Worm (Caenorhabditis elegans) whole organism, L4 larva: Measurements from ENCODE around the gene T14B4.19.

Experiments
- F26F4.8 ChIP-seq: fragments of 200-800 bp; sonication (Bioruptor generic); conservative IDR thresholded peaks from 2 replicates; pipeline ENCODE4 v1.3.6; 2022; ENCODE audit warnings: missing genetic modification characterization, missing compliant biosample characterization
- F37D6.2 ChIP-seq: sonication (generic microtip); optimal IDR thresholded peaks from 2 replicates; lab custom pipeline; 2016; ENCODE audit warnings: mild to moderate bottlenecking, missing genetic modification characterization, missing compliant biosample characterization
- T20F7.1 ChIP-seq: fragments of 200-800 bp; sonication (Bioruptor generic); optimal IDR thresholded peaks from 2 replicates; lab custom pipeline; 2018; ENCODE audit warnings: mild to moderate bottlenecking, missing genetic modification characterization, missing compliant biosample characterization
- Y48G9A.11 ChIP-seq: fragments of 200-800 bp; sonication (Bioruptor generic); IDR thresholded peaks from 2 replicates; pipeline ENCODE4 v1.3.6; 2022; ENCODE audit warnings: missing genetic modification reagents, missing genetic modification characterization, missing compliant biosample characterization
- ama-1 ChIP-seq: fragments of 150-350 bp; optimal IDR thresholded peaks from 2 replicates; lab custom pipeline; 2014; ENCODE audit warnings: inconsistent platforms, mixed read lengths
- ceh-44 ChIP-seq: fragments of 200-800 bp; sonication (Bioruptor generic); IDR thresholded peaks from 2 replicates; pipeline ENCODE4 v1.3.6; 2022; ENCODE audit warnings: missing genetic modification reagents, missing genetic modification characterization, missing compliant biosample characterization
- ceh-82 ChIP-seq: sonication (generic microtip); optimal IDR thresholded peaks from 2 replicates; lab custom pipeline; 2017; ENCODE audit warnings: missing biosample characterization, missing genetic modification characterization
- cey-2 ChIP-seq: sonication (generic microtip); optimal IDR thresholded peaks from 3 replicates; lab custom pipeline; 2017; ENCODE audit warnings: missing genetic modification characterization, mild to moderate bottlenecking, missing compliant biosample characterization, antibody characterized with exemption, borderline replicate concordance; ENCODE audit not compliant: insufficient read depth
- daf-19 ChIP-seq: fragments of 200-800 bp; sonication (Bioruptor generic); conservative IDR thresholded peaks from 2 replicates; pipeline ENCODE4 v1.3.6; 2022; ENCODE audit warnings: missing genetic modification characterization, missing compliant biosample characterization
- daf-8 ChIP-seq: fragments of 200-800 bp; sonication (Bioruptor generic); IDR thresholded peaks from 2 replicates; pipeline ENCODE4 v1.3.6; 2022; ENCODE audit warnings: missing genetic modification characterization, missing compliant biosample characterization
- dmd-6 ChIP-seq: fragments of 200-800 bp; sonication (Bioruptor generic); IDR thresholded peaks from 2 replicates; pipeline ENCODE4 v1.3.6; 2022; ENCODE audit warnings: missing genetic modification reagents, missing genetic modification characterization, missing compliant biosample characterization
- duxl-1 ChIP-seq: sonication (generic microtip); optimal IDR thresholded peaks from 2 replicates; lab custom pipeline; 2016; ENCODE audit warnings: mild to moderate bottlenecking, missing genetic modification characterization, moderate library complexity, missing compliant biosample characterization; ENCODE audit not compliant: poor library complexity
- egl-27 ChIP-seq: sonication (generic microtip); optimal IDR thresholded peaks from 3 replicates; lab custom pipeline; 2017; ENCODE audit warnings: missing biosample characterization, missing genetic modification reagents, missing genetic modification characterization
- hlh-30 ChIP-seq: sonication (generic microtip); optimal IDR thresholded peaks from 2 replicates; lab custom pipeline; 2017; ENCODE audit warnings: antibody characterized with exemption, mild to moderate bottlenecking, missing genetic modification characterization, missing compliant biosample characterization; ENCODE audit not compliant: insufficient read depth
- hmg-1.1 ChIP-seq: fragments of 200-800 bp; sonication (Bioruptor generic); IDR thresholded peaks from 2 replicates; pipeline ENCODE4 v1.3.6; 2022; ENCODE audit warnings: missing genetic modification reagents, missing genetic modification characterization, missing compliant biosample characterization
- lin-1 ChIP-seq: fragments of 200-800 bp; sonication (Bioruptor generic); IDR thresholded peaks from 2 replicates; pipeline ENCODE4 v1.3.6; 2022; ENCODE audit warnings: missing genetic modification reagents, missing genetic modification characterization, missing compliant biosample characterization
- lin-29 ChIP-seq: fragments of 200-800 bp; sonication (Bioruptor generic); IDR thresholded peaks from 2 replicates; pipeline ENCODE4 v1.3.6; 2022; ENCODE audit warnings: missing genetic modification reagents, missing genetic modification characterization, missing compliant biosample characterization
- madf-9 ChIP-seq: fragments of 200-800 bp; sonication (Bioruptor generic); conservative IDR thresholded peaks from 2 replicates; pipeline ENCODE4 v1.3.6; 2022; ENCODE audit warnings: missing genetic modification reagents, missing genetic modification characterization, missing compliant biosample characterization
- mxl-3 ChIP-seq: fragments of 200-800 bp; sonication (Bioruptor generic); optimal IDR thresholded peaks from 2 replicates; lab custom pipeline; 2018; ENCODE audit warnings: mild to moderate bottlenecking, missing genetic modification characterization, missing compliant biosample characterization
- nhr-10 ChIP-seq: fragments of 150-350 bp; optimal IDR thresholded peaks from 2 replicates; lab custom pipeline; 2014; ENCODE audit warnings: missing biosample characterization, missing genetic modification characterization
- nhr-102 ChIP-seq: sonication (generic microtip); optimal IDR thresholded peaks from 2 replicates; lab custom pipeline; 2016; ENCODE audit warnings: mild to moderate bottlenecking, missing genetic modification characterization, moderate library complexity, missing compliant biosample characterization
- nhr-28 ChIP-seq: fragments of 150-350 bp; optimal IDR thresholded peaks from 2 replicates; lab custom pipeline; 2014; ENCODE audit warnings: missing biosample characterization, missing genetic modification characterization
- nhr-41 ChIP-seq: fragments of 200-800 bp; sonication (Bioruptor generic); IDR thresholded peaks from 2 replicates; pipeline ENCODE4 v1.3.6; 2022; ENCODE audit warnings: missing genetic modification reagents, missing genetic modification characterization, missing compliant biosample characterization
- nhr-42 ChIP-seq: fragments of 200-800 bp; sonication (Bioruptor generic); IDR thresholded peaks from 2 replicates; pipeline ENCODE4 v1.3.6; 2022; ENCODE audit warnings: missing genetic modification characterization, missing compliant biosample characterization
- nhr-48 ChIP-seq: sonication (generic microtip); optimal IDR thresholded peaks from 2 replicates; lab custom pipeline; 2016; ENCODE audit warnings: mild to moderate bottlenecking, missing genetic modification characterization, missing compliant biosample characterization
- nhr-77 ChIP-seq: fragments of 150-350 bp; optimal IDR thresholded peaks from 2 replicates; lab custom pipeline; 2014; ENCODE audit warnings: missing biosample characterization, missing genetic modification characterization
- pqm-1 ChIP-seq: sonication (generic microtip); optimal IDR thresholded peaks from 2 replicates; lab custom pipeline; 2017; ENCODE audit warnings: missing biosample characterization, missing genetic modification characterization
- rbr-2 ChIP-seq: sonication (generic microtip); optimal IDR thresholded peaks from 2 replicates; lab custom pipeline; 2016; ENCODE audit warnings: missing genotype, missing genetic modification characterization, missing compliant biosample characterization
- sdz-12 ChIP-seq: fragments of 200-800 bp; sonication (Bioruptor generic); optimal IDR thresholded peaks from 2 replicates; lab custom pipeline; 2018; ENCODE audit warnings: mild to moderate bottlenecking, missing genetic modification characterization, missing compliant biosample characterization
- set-16 ChIP-seq: fragments of 200-800 bp; sonication (Bioruptor generic); IDR thresholded peaks from 2 replicates; pipeline ENCODE4 v1.3.6; 2022; ENCODE audit warnings: missing genetic modification reagents, missing genetic modification characterization, missing compliant biosample characterization
- spr-1 ChIP-seq: sonication (generic microtip); optimal IDR thresholded peaks from 2 replicates; lab custom pipeline; 2016; ENCODE audit warnings: mild to moderate bottlenecking, missing genetic modification characterization, missing compliant biosample characterization
- vab-7 ChIP-seq: fragments of 200-800 bp; sonication (Bioruptor generic); IDR thresholded peaks from 2 replicates; pipeline ENCODE4 v1.3.6; 2022; ENCODE audit warnings: missing genetic modification reagents, missing genetic modification characterization, missing compliant biosample characterization
- zag-1 ChIP-seq: fragments of 150-350 bp; optimal IDR thresholded peaks from 2 replicates; lab custom pipeline; 2014; ENCODE audit warnings: missing biosample characterization, missing genetic modification characterization
- zip-11 ChIP-seq: fragments of 200-800 bp; sonication (Bioruptor generic); IDR thresholded peaks from 2 replicates; pipeline ENCODE4 v1.3.6; 2022; ENCODE audit warnings: missing genetic modification characterization, missing compliant biosample characterization

The T14B4.19 gene

DNA sequence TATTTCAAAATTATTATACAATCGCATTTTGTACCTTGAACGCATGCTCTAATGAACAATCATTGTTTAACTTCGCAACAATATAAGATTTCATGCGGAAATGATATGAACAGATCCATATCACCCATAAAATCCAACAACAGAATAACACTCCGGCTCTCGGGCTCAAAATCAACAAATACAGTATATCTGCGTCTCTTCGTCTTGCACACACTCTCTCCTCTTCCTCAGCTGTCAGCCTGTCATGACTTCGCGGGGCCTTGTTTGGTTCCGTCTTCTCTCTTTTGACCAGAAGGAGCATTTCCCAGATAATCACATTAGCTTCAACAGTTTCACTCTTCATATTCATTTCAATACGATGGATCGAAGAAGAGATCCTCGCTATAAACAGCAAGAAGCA lies 43.5 kb upstream of the T14B4.19 start, which contains the start of gene F41G3.3:
F41G3.3 (plus strand) TSS at position 301 of the 400 bp plus-strand sequence.
- TF ChIP-seq lin-29 (GFP tag; lab: Robert Waterston, UW), result no peak
- no peak for TF ChIP-seq T20F7.1 (GFP tag; lab: Kevin White, UChicago)
- TF ChIP-seq madf-9 (GFP tag; lab: Robert Waterston, UW), result no peak
- TF ChIP-seq F26F4.8 (GFP tag; lab: Robert Waterston, UW), result no peak
- no peak for TF ChIP-seq lin-1 (GFP tag; lab: Robert Waterston, UW)
- no peak for TF ChIP-seq egl-27 (tag; lab: Kevin White, UChicago)

DNA sequence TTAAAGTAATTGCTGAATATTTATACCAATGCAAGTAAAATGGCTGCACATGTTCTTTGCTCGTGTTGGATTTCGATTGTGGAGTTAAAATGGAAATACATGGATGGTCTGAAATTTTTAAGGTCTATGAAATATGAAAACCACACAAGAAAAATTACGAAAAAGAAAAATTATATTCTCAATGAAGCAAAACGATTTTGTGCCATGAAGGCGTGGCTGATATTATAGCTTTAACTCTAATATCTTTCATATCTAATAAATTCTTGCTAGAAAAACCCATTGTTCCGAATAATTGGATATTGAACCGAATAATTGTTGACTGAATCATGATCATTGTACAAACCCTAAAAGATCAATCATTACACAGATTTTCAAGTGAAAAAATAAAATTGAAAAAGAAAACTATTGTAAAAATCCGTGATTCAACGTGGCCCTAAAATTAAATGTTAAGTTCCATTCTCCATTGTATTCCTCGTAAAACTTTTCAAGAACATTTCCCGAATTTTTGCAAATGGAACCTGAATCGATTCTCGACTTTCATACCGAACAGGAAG lies 42.0 kb upstream of the T14B4.19 start, which contains the start of the genes srx-95 and fis-1:
srx-95 (minus strand) TSS at position 101 of the 554 bp plus-strand sequence.
fis-1 (plus strand) TSS at position 504 of the 554 bp plus-strand sequence.
- TF ChIP-seq zag-1 (no peak), nhr-77 (tag; lab: Kevin White, UChicago) (no peak), nhr-28 (tag; lab: Kevin White, UChicago) (no peak), cey-2 (tag; lab: Kevin White, UChicago) (no peak), dmd-6 (GFP tag; lab: Robert Waterston, UW) (no peak), nhr-102 (tag; lab: Kevin White, UChicago) (no peak)
- TF ChIP-seq, all 104 proteins: peak for 0

DNA sequence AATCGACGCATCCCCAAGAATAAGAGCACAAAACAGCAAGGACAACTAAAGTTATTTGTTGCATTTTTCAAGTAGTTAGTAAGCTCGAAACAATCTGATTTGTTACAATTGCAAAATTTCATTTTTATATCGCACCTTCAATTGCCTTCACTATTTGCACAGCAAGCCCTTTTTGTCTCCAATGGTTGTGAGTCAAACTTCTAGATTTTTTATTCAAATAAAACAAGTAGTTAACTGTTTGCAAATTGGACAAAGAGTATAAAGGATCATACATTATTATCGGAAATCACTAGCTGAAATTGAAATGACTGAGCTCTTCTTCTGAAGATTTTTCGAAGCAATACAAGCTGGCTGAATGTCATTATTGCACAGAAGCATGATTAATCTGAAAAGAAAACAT lies 40.1 kb upstream of the T14B4.19 start, which contains the start of gene F41G3.21:
F41G3.21 (minus strand) TSS at position 101 of the 400 bp plus-strand sequence.
- TF ChIP-seq zag-1 (no peak), mxl-3 (GFP tag; lab: Kevin White, UChicago) (no peak), duxl-1 (tag; lab: Kevin White, UChicago) (no peak), nhr-48 (tag; lab: Kevin White, UChicago) (no peak), nhr-42 (no peak), sdz-12 (GFP tag; lab: Kevin White, UChicago) (no peak), dmd-6 (GFP tag; lab: Robert Waterston, UW) (no peak), daf-8 (GFP tag; lab: Robert Waterston, UW) (no peak), ceh-82 (tag; lab: Kevin White, UChicago) (no peak), nhr-41 (no peak), set-16 (no peak)

DNA sequence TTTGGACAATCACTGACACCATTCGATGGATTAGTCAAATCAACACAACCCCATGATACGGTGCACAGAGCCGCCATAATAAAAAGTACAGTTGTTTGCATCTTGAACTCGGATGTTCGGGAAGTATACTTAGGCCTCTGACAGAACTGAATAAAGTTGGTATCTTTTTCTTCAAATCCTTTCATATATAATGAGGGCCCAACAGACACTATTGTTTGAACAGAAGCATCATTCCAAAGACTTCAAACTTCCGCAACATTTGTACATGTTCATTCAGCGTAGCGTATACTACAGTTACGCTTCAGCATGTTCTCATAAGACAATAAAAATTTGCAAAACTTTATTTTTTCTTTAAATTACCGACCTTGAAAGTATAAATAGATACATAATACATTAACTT lies 39.3 kb upstream of the T14B4.19 start, which contains the start of gene F41G3.19:
F41G3.19 (minus strand) TSS at position 101 of the 400 bp plus-strand sequence.
- no peak for TF ChIP-seq nhr-77 (tag; lab: Kevin White, UChicago)
- TF ChIP-seq hlh-30, result no peak
- TF ChIP-seq spr-1 (tag; lab: Kevin White, UChicago), result no peak
- TF ChIP-seq pqm-1 (tag; lab: Kevin White, UChicago), result no peak
- no peak for TF ChIP-seq Y48G9A.11 (GFP tag; lab: Robert Waterston, UW)
- TF ChIP-seq mxl-3 (GFP tag; lab: Kevin White, UChicago), result no peak
- TF ChIP-seq ceh-82 (tag; lab: Kevin White, UChicago), result no peak
- no peak for TF ChIP-seq vab-7 (GFP tag; lab: Robert Waterston, UW)
- no peak for TF ChIP-seq sdz-12 (GFP tag; lab: Kevin White, UChicago)
- no peak for TF ChIP-seq daf-19 (GFP tag; lab: Robert Waterston, UW)
- TF ChIP-seq ceh-44 (GFP tag; lab: Robert Waterston, UW), result no peak

DNA sequence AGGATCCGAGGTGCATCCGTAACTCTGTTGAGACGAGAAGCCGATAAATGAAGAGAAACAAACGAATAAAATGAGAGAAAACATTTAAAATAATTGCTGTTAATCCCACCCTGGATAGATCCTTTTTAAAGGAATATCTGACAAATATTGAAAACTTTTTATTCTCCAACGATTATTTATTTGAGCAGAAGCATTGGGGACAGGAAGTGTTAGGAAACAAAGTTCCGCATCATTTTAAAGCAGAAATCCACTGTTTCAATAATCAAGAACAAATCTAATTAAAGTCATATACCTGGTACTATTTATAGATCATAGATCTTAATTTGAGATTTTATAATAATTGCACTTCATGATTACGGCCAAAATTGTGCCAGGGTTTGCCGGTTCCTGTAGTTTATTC lies 38.2 kb upstream of the T14B4.19 start, which contains the start of gene F41G3.20:
F41G3.20 (minus strand) TSS at position 101 of the 400 bp plus-strand sequence.
- TF ChIP-seq ama-1 (lab: Kevin White, UChicago) (no peak), nhr-10 (tag; lab: Kevin White, UChicago) (no peak), vab-7 (GFP tag; lab: Robert Waterston, UW) (no peak), rbr-2 (tag; lab: Kevin White, UChicago) (no peak), hmg-1.1 (no peak), zip-11 (no peak), F37D6.2 (tag; lab: Kevin White, UChicago) (no peak)
- TF ChIP-seq, all 104 proteins: peak for 0
